Worm (Caenorhabditis elegans) whole organism, L3 larva: ENCODE measurements around the gene mgl-3.

Experiments
- ama-1 ChIP-seq: fragments of 150-350 bp; optimal IDR thresholded peaks from 2 replicates; lab custom pipeline; 2018
- egl-5 ChIP-seq: fragments of 150-350 bp; optimal IDR thresholded peaks from 2 replicates; lab custom pipeline; 2017; ENCODE audit warnings: missing biosample characterization, missing genetic modification reagents, missing genetic modification characterization, inconsistent platforms
- elt-3 ChIP-seq, 3 experiments: fragments of 150-350 bp in 1 of 3; sonication (generic microtip) in 2 of 3; optimal IDR thresholded peaks; 2 replicates in 2 of 3; 4 replicates in 1 of 3; lab custom pipeline; 2014 to 2017; ENCODE audit warnings: missing biosample characterization in 3 of 3, missing genetic modification characterization in 3 of 3
- fkh-2 ChIP-seq: fragments of 150-350 bp; optimal IDR thresholded peaks from 2 replicates; lab custom pipeline; 2014; ENCODE audit warnings: missing biosample characterization, missing genetic modification reagents, missing genetic modification characterization
- mml-1 ChIP-seq: fragments of 150-350 bp; sonication (generic microtip); optimal IDR thresholded peaks from 3 replicates; lab custom pipeline; 2014; ENCODE audit warnings: missing biosample characterization, missing genetic modification characterization
- nhr-28 ChIP-seq: fragments of 150-350 bp; optimal IDR thresholded peaks from 2 replicates; lab custom pipeline; 2014; ENCODE audit warnings: missing biosample characterization, missing genetic modification characterization
- nhr-77 ChIP-seq: fragments of 150-350 bp; optimal IDR thresholded peaks from 2 replicates; lab custom pipeline; 2014; ENCODE audit warnings: missing biosample characterization, missing genetic modification characterization
- skn-1 ChIP-seq: fragments of 150-350 bp; optimal IDR thresholded peaks from 2 replicates; lab custom pipeline; 2014; ENCODE audit warnings: missing biosample characterization, missing genetic modification characterization
- snpc-4 ChIP-seq: fragments of 150-350 bp; optimal IDR thresholded peaks from 2 replicates; lab custom pipeline; 2014; ENCODE audit warnings: missing biosample characterization, missing genetic modification characterization
- unc-62 ChIP-seq: fragments of 150-350 bp; sonication (generic microtip); optimal IDR thresholded peaks from 4 replicates; lab custom pipeline; 2014; ENCODE audit warnings: missing biosample characterization, missing genetic modification reagents, missing genetic modification characterization
- ztf-4 ChIP-seq: fragments of 150-350 bp; optimal IDR thresholded peaks from 2 replicates; lab custom pipeline; 2014; ENCODE audit warnings: missing biosample characterization, missing genetic modification characterization

ce11 chrIV:5494099-5494498, 55.3 kb downstream of the mgl-3 start:
- TF ChIP-seq fkh-2 (tag; lab: Kevin White, UChicago) = no peak
- TF ChIP-seq mml-1 = no peak
- no peak for TF ChIP-seq unc-62 (GFP tag; lab: Kevin White, UChicago)
- no peak for TF ChIP-seq nhr-77 (tag; lab: Kevin White, UChicago)
- no peak for TF ChIP-seq elt-3 (tag; optimal IDR thresholded peaks at IDR 0.05; lab: Kevin White, UChicago)
- TF ChIP-seq ama-1 = no peak
- TF ChIP-seq nhr-28 (tag; lab: Kevin White, UChicago) = no peak
- no peak for TF ChIP-seq skn-1 (tag; lab: Kevin White, UChicago)
- TF ChIP-seq ztf-4 = no peak
- no peak for TF ChIP-seq egl-5 (tag; lab: Kevin White, UChicago)
- TF ChIP-seq snpc-4 (tag; lab: Kevin White, UChicago) = no peak
